Fruit fly (Drosophila melanogaster) whole organism, embryonic: ENCODE data around the gene CG13690.

ENCODE experiments used
- Bgb ChIP-seq: fragments of 200-800 bp; sonication (Bioruptor generic); IDR thresholded peaks from 2 replicates; pipeline ENCODE4 v1.3.6; 2022; ENCODE audit warnings: missing biosample characterization, missing genetic modification characterization; ENCODE audit not compliant: partially characterized antibody
- CG1832 ChIP-seq: fragments of 200-800 bp; sonication (Bioruptor generic); optimal IDR thresholded peaks from 2 replicates; lab custom pipeline; 2017; ENCODE audit warnings: missing biosample characterization, mild to moderate bottlenecking, missing genetic modification characterization, inconsistent platforms
- CG18599 ChIP-seq: fragments of 200-800 bp; sonication (Bioruptor generic); optimal IDR thresholded peaks from 3 replicates; lab custom pipeline; 2017; ENCODE audit warnings: missing biosample characterization, missing genetic modification characterization, mild to moderate bottlenecking, moderate library complexity, missing genetic modification reagents
- bsh ChIP-seq, 2 experiments: fragments of 200-800 bp; sonication (Bioruptor generic); optimal IDR thresholded peaks; 2 replicates each; lab custom pipeline; 2017 to 2018; ENCODE audit warnings: mild to moderate bottlenecking in 2 of 2, missing biosample characterization in 2 of 2, missing genetic modification characterization in 2 of 2, moderate library complexity in 1 of 2
- tin ChIP-seq: fragments of 200-800 bp; sonication (Bioruptor generic); optimal IDR thresholded peaks from 3 replicates; lab custom pipeline; 2016; ENCODE audit warnings: missing biosample characterization, missing genetic modification characterization
- usp ChIP-seq: fragments of >200 bp; optimal IDR thresholded peaks from 2 replicates; lab custom pipeline; 2017; ENCODE audit warnings: missing biosample characterization, missing genetic modification characterization

dm6 chr2L:426449-426848 is 7.0 kb upstream of the CG13690 start:
- TF ChIP-seq usp (GFP tag; lab: Kevin White, UChicago) (no peak), Bgb (GFP tag; lab: Robert Waterston, UW) (no peak), CG1832 (no peak), bsh (GFP tag; optimal IDR thresholded peaks at IDR 0.05; lab: Kevin White, UChicago) (no peak), tin (GFP tag; lab: Kevin White, UChicago) (no peak), CG18599 (GFP tag; lab: Kevin White, UChicago) (no peak)
